Worm (Caenorhabditis elegans): ENCODE measurements around the gene brc-1.

brc-1 gene

DNA sequence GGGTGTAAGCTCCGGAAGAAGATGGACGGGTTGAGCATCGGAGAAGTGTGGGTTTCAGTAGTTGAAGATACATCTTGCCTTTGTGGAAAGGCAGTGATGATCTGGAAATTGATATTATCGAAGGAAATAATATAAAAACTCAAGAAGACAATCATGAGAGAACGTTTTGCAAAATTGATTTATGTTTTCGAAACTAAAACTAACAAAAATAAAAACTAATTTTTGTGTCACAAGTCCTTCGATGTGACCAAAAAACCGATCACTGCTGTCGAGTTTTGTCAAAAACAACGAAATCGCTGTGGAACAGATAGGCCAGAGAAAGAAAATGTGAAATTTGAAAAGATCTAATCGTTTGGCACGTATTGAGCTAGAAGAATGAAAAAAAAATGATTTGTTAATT, 44.8 kb upstream of the brc-1 start, which contains the start of gene mmcm-1:
Gene mmcm-1 (minus strand): TSS at position 101 of the 400 bp plus-strand sequence.
- TF ChIP-seq ama-1 (optimal IDR thresholded peaks at IDR 0.05) = no peak
- TF ChIP-seq unc-55 (GFP tag; optimal IDR thresholded peaks at IDR 0.05) = no peak
- TF ChIP-seq unc-86 (tag; optimal IDR thresholded peaks at IDR 0.05) = no peak
- no peak for TF ChIP-seq ceh-24 (tag; optimal IDR thresholded peaks at IDR 0.05)
- TF ChIP-seq elt-4 (tag; optimal IDR thresholded peaks at IDR 0.05) = no peak
- TF ChIP-seq Y22D7AL.16 (tag; optimal IDR thresholded peaks at IDR 0.05) = no peak
- TF ChIP-seq hlh-6 (tag; optimal IDR thresholded peaks at IDR 0.05) = no peak
- no peak for TF ChIP-seq K09A11.1 (tag; optimal IDR thresholded peaks at IDR 0.05; ENCODE audit: insufficient read depth)
- TF ChIP-seq ceh-18 (tag; optimal IDR thresholded peaks at IDR 0.05) = no peak

- TF ChIP-seq ceh-48 (tag; optimal IDR thresholded peaks at IDR 0.05) = no peak
- no peak for TF ChIP-seq ets-4 (tag; optimal IDR thresholded peaks at IDR 0.05)
- no peak for TF ChIP-seq ceh-22 (tag; optimal IDR thresholded peaks at IDR 0.05)
- TF ChIP-seq nhr-11 (tag; optimal IDR thresholded peaks at IDR 0.05) = no peak
- no peak for TF ChIP-seq T23F11.4 (GFP tag; optimal IDR thresholded peaks at IDR 0.05)
- no peak for TF ChIP-seq fkh-6 (tag; optimal IDR thresholded peaks at IDR 0.05)
- no peak for TF ChIP-seq che-1 (tag; optimal IDR thresholded peaks at IDR 0.05)
- TF ChIP-seq ceh-9 (tag; optimal IDR thresholded peaks at IDR 0.05) = no peak
- TF ChIP-seq nfya-1 (tag; optimal IDR thresholded peaks at IDR 0.05) = no peak
- TF ChIP-seq lim-6 (tag; optimal IDR thresholded peaks at IDR 0.05) = no peak
- TF ChIP-seq dmd-4 (tag; optimal IDR thresholded peaks at IDR 0.05; ENCODE audit: borderline replicate concordance) = no peak
- TF ChIP-seq npax-4 (tag; optimal IDR thresholded peaks at IDR 0.05) = no peak
- no peak for TF ChIP-seq sdc-2 (tag; optimal IDR thresholded peaks at IDR 0.05)
- no peak for TF ChIP-seq nhr-232 (tag; optimal IDR thresholded peaks at IDR 0.05)
These were observed 43.7 kb upstream of the brc-1 start for ce11 chrIII:3906481-3906880.

DNA sequence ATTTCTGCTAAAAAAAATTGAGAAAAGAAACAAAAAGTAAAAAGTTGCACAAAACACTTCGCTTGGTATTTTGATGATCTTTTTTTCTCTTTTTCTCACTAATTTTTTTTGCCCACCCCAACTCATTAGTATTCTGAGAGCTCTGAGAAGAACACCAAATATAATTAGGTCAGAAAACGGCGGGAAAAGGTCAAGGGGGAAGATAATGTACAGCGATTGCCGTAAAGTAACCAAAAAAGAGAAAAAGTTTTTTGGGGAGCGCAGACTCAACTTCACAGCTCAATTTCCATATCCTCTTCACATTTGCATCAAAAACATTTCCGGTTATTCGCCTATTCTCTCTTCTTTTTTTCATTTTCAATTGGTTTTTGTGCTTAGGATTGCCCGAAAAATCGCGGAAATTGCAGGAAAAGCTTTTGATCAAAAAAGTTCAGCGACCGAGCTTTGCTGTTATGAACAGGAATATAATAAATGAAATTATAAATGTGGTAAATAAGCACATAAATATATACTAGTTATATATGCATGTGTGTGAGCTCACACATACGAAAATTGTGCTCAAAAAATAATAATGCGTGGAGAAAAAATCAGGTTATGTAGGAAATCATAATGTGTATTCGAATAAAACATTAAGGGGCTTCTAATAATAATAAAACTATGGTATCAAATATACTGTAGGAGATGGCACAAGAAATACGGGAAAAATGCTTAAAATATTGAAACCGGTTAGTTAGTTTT, 40.0 kb upstream of the brc-1 start:
- TF ChIP-seq tbx-2 (tag; optimal IDR thresholded peaks at IDR 0.05) = no peak
- TF ChIP-seq sox-2 (GFP tag; IDR thresholded peaks at IDR 0.05) = no peak
- no peak for TF ChIP-seq dve-1 (tag; optimal IDR thresholded peaks at IDR 0.05)
- no peak for TF ChIP-seq pat-9 (tag; optimal IDR thresholded peaks at IDR 0.05)
- no peak for TF ChIP-seq ceh-48 (tag; optimal IDR thresholded peaks at IDR 0.05)
- TF ChIP-seq ama-1 (optimal IDR thresholded peaks at IDR 0.05) = no peak
- no peak for TF ChIP-seq elt-4 (tag; optimal IDR thresholded peaks at IDR 0.05)
- TF ChIP-seq K09A11.1 (tag; optimal IDR thresholded peaks at IDR 0.05; ENCODE audit: insufficient read depth) = no peak
- no peak for TF ChIP-seq sdc-2 (tag; optimal IDR thresholded peaks at IDR 0.05)
- no peak for TF ChIP-seq Y22D7AL.16 (tag; optimal IDR thresholded peaks at IDR 0.05)
- no peak for TF ChIP-seq unc-86 (tag; optimal IDR thresholded peaks at IDR 0.05)
- TF ChIP-seq ztf-16 (tag; optimal IDR thresholded peaks at IDR 0.05) = no peak
- no peak for TF ChIP-seq odd-2 (tag; optimal IDR thresholded peaks at IDR 0.05)
- no peak for TF ChIP-seq pha-2 (tag; optimal IDR thresholded peaks at IDR 0.05)
- no peak for TF ChIP-seq npax-4 (tag; optimal IDR thresholded peaks at IDR 0.05)
- TF ChIP-seq pha-4 (tag; optimal IDR thresholded peaks at IDR 0.05) = no peak
- TF ChIP-seq pqm-1 (tag; optimal IDR thresholded peaks at IDR 0.05) = no peak
- TF ChIP-seq sox-4 (tag; optimal IDR thresholded peaks at IDR 0.05) = no peak
- TF ChIP-seq lin-11 (tag; optimal IDR thresholded peaks at IDR 0.05) = no peak

DNA sequence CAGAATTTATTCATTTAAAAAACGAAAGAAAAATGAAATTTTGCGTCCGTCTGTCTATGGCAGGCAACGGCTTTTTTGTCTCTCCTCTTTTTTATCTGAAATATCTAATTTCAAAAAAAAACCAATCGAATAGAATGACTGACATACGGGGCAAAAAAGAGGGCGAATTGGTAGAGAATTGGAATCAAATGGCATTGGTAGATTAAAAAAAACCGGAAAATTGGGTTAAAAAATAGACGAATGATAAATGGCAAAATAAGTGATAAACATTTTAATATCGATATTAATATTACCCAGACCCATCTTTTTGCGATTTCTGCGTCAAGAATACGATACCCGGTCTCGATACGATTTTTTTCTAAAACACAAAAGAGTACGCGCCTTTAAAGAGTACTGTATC, 38.8 kb upstream of the brc-1 start, which contains the start of gene tir-1:
Gene tir-1 (minus strand): TSS at position 101 of the 400 bp plus-strand sequence.
- TF ChIP-seq dmd-4 (tag; optimal IDR thresholded peaks at IDR 0.05; ENCODE audit: borderline replicate concordance) (no peak), sox-4 (tag; optimal IDR thresholded peaks at IDR 0.05) (no peak), ceh-22 (tag; optimal IDR thresholded peaks at IDR 0.05) (no peak), zip-5 (tag; optimal IDR thresholded peaks at IDR 0.05) (no peak), ceh-6 (GFP tag; optimal IDR thresholded peaks at IDR 0.05) (no peak), pqm-1 (tag; optimal IDR thresholded peaks at IDR 0.05) (no peak), ceh-30 (tag; optimal IDR thresholded peaks at IDR 0.05) (no peak), F13H6.1 (tag; optimal IDR thresholded peaks at IDR 0.05) (no peak), sdc-2 (tag; optimal IDR thresholded peaks at IDR 0.05) (no peak), ceh-18 (tag; optimal IDR thresholded peaks at IDR 0.05) (no peak), pax-1 (tag; optimal IDR thresholded peaks at IDR 0.05) (no peak), eyg-1 (tag; optimal IDR thresholded peaks at IDR 0.05) (no peak), ceh-14 (tag; optimal IDR thresholded peaks at IDR 0.05) (no peak), ceh-9 (tag; optimal IDR thresholded peaks at IDR 0.05) (no peak), sox-2 (GFP tag; IDR thresholded peaks at IDR 0.05) (no peak)

Measured in whole organism, late embryonic.